Fruit fly (Drosophila melanogaster): Measurements from ENCODE around the gene CkIIalpha-i1.

CkIIalpha-i1 gene

dm6 chr3L:15813988-15814387 lies 2.8 kb upstream of the CkIIalpha-i1 start:
- TF ChIP-seq fkh (GFP tag; optimal IDR thresholded peaks at IDR 0.05) (peak; percentile 86), dsx (GFP tag; optimal IDR thresholded peaks at IDR 0.05; ENCODE audit: poor library complexity, severe bottlenecking) (no peak)

- TF ChIP-seq CG8319 (GFP tag; optimal IDR thresholded peaks at IDR 0.05) (peak; percentile 92), CG8632 (GFP tag; optimal IDR thresholded peaks at IDR 0.05) (peak; percentile 95), CG16779 (tag; optimal IDR thresholded peaks at IDR 0.05) (no peak), Gug (GFP tag; IDR thresholded peaks at IDR 0.05) (peak; percentile 88), CG32006 (GFP tag; optimal IDR thresholded peaks at IDR 0.05) (peak; percentile 96), dac (GFP tag; optimal IDR thresholded peaks at IDR 0.05) (peak; percentile 68), Eip75B (GFP tag; optimal IDR thresholded peaks at IDR 0.05) (peak; percentile 97), Hr39 (GFP tag; optimal IDR thresholded peaks at IDR 0.05) (no peak), CG6276 (GFP tag; optimal IDR thresholded peaks at IDR 0.05) (no peak), salr (GFP tag; optimal IDR thresholded peaks at IDR 0.05) (peak in 1 of 2 experiments; percentile 95), CG6163 (GFP tag; IDR thresholded peaks at IDR 0.05) (peak; percentile 88; the same call in 2 of the 3 replicates), Smox (GFP tag; optimal IDR thresholded peaks at IDR 0.05) (no peak), Eip78C (GFP tag) (peak; percentile 99), spab (GFP tag; optimal IDR thresholded peaks at IDR 0.05) (peak; percentile 90), CG7368 (GFP tag; optimal IDR thresholded peaks at IDR 0.05) (peak; percentile 91), Eip93F (GFP tag; optimal IDR thresholded peaks at IDR 0.05) (peak; percentile 30), CG11902 (GFP tag; optimal IDR thresholded peaks at IDR 0.05) (peak; percentile 75), achi (GFP tag; optimal IDR thresholded peaks at IDR 0.05) (peak; percentile 95), eg (GFP tag; IDR thresholded peaks at IDR 0.05) (no peak; the same call in 1 of the 3 replicates), dsx (GFP tag; optimal IDR thresholded peaks at IDR 0.05; ENCODE audit: poor library complexity, severe bottlenecking) (peak; percentile 92), topi (GFP tag; optimal IDR thresholded peaks at IDR 0.05) (peak; percentile 95), Sox102F (GFP tag; optimal IDR thresholded peaks at IDR 0.05) (peak; percentile 89), CG8119 (GFP tag; IDR thresholded peaks at IDR 0.05) (peak; percentile 95), acj6 (GFP tag; optimal IDR thresholded peaks at IDR 0.05) (peak; percentile 95), CG34406 (GFP tag; optimal IDR thresholded peaks at IDR 0.05) (peak; percentile 95), CG6854 (GFP tag; optimal IDR thresholded peaks at IDR 0.05) (peak; percentile 75), Met (GFP tag; optimal IDR thresholded peaks at IDR 0.05) (peak; percentile 94), CG10631 (GFP tag; optimal IDR thresholded peaks at IDR 0.05) (peak; percentile 96), Sox14 (GFP tag; optimal IDR thresholded peaks at IDR 0.05) (peak; percentile 94), OdsH (GFP tag; optimal IDR thresholded peaks at IDR 0.05) (peak; percentile 95), Lpt (GFP tag; optimal IDR thresholded peaks at IDR 0.05) (peak; percentile 94), svp (GFP tag) (peak; percentile 95), fkh (GFP tag; optimal IDR thresholded peaks at IDR 0.05) (peak; percentile 18), CG15336 (GFP tag; IDR thresholded peaks at IDR 0.05) (peak; percentile 93), CG6808 (GFP tag; optimal IDR thresholded peaks at IDR 0.05) (peak; percentile 83), Sox15 (GFP tag; optimal IDR thresholded peaks at IDR 0.05) (peak; percentile 87), Hr4 (GFP tag; optimal IDR thresholded peaks at IDR 0.05) (peak; percentile 93), Ets96B (tag; optimal IDR thresholded peaks at IDR 0.05) (peak; percentile 92), Ets21C (GFP tag; optimal IDR thresholded peaks at IDR 0.05) (peak; percentile 87), pdm3 (GFP tag; optimal IDR thresholded peaks at IDR 0.05) (peak; percentile 91), fd85E (GFP tag; optimal IDR thresholded peaks at IDR 0.05) (peak; percentile 75), net (GFP tag; optimal IDR thresholded peaks at IDR 0.05) (peak; percentile 95), CG10669 (GFP tag; optimal IDR thresholded peaks at IDR 0.05) (peak; percentile 91), esn (GFP tag; optimal IDR thresholded peaks at IDR 0.05) (peak; percentile 96), CG9139 (GFP tag; optimal IDR thresholded peaks at IDR 0.05) (peak; percentile 83), vri (GFP tag; optimal IDR thresholded peaks at IDR 0.05) (peak; percentile 67), CG4318 (GFP tag; optimal IDR thresholded peaks at IDR 0.05) (peak; percentile 90), CG31627 (GFP tag; optimal IDR thresholded peaks at IDR 0.05) (peak; percentile 92)
These were observed 1.2 kb upstream of the CkIIalpha-i1 start for dm6 chr3L:15815353-15816142.

Data from whole organism, prepupa.